Worm (Caenorhabditis elegans): ENCODE results near the gene C12D8.20.

C12D8.20 gene

ce11 chrV:10174632-10175075 lies 47.5 kb upstream of the C12D8.20 start (continued):
- TF ChIP-seq nhr-25 (tag; optimal IDR thresholded peaks at IDR 0.05; ENCODE audit: borderline replicate concordance, insufficient read depth), result no peak
- TF ChIP-seq lin-29 (GFP tag; IDR thresholded peaks at IDR 0.05), result no peak
- no peak for TF ChIP-seq F49E8.2 (tag; optimal IDR thresholded peaks at IDR 0.05; ENCODE audit: borderline replicate concordance)
- TF ChIP-seq nhr-10 (tag; optimal IDR thresholded peaks at IDR 0.05), result no peak
- TF ChIP-seq zip-2 (tag; optimal IDR thresholded peaks at IDR 0.05), result no peak
- 0 out of 2 replicates have a peak, but pooled peaks have one; percentile 31 for TF ChIP-seq arid-1 (GFP tag; conservative IDR thresholded peaks at IDR 0.05)
- TF ChIP-seq F26F4.8 (GFP tag; conservative IDR thresholded peaks at IDR 0.05), result no peak
- TF ChIP-seq ctbp-1 (GFP tag; IDR thresholded peaks at IDR 0.05), result peak; percentile 85; the same call in 1 of the 2 replicates
- no peak for TF ChIP-seq nhr-76 (tag; optimal IDR thresholded peaks at IDR 0.05)
- 0 out of 2 replicates have a peak, but pooled peaks have one; percentile 25 for TF ChIP-seq mdt-29 (GFP tag; IDR thresholded peaks at IDR 0.05)
- TF ChIP-seq pha-4 (GFP tag; IDR thresholded peaks at IDR 0.05), result no peak
- TF ChIP-seq pha-4 (tag; optimal IDR thresholded peaks at IDR 0.05), result no peak
- TF ChIP-seq nhr-6 (tag; optimal IDR thresholded peaks at IDR 0.05), result no peak
- peak; percentile 47; the same call in 1 of the 2 replicates for TF ChIP-seq lin-38 (GFP tag; IDR thresholded peaks at IDR 0.05)
- TF ChIP-seq unc-62 (GFP tag; optimal IDR thresholded peaks at IDR 0.05 in 1 of 2), result peak in 1 of 2 experiments; percentile 1
- TF ChIP-seq unc-62 (tag; optimal IDR thresholded peaks at IDR 0.05), result peak; percentile 33
- TF ChIP-seq lin-39 (tag; optimal IDR thresholded peaks at IDR 0.05), result no peak
- no peak for TF ChIP-seq php-3 (GFP tag; IDR thresholded peaks at IDR 0.05)
- TF ChIP-seq Y48G9A.11 (GFP tag; IDR thresholded peaks at IDR 0.05), result no peak
- TF ChIP-seq snpc-1.2 (GFP tag; IDR thresholded peaks at IDR 0.05), result no peak
- TF ChIP-seq nhr-48 (tag; optimal IDR thresholded peaks at IDR 0.05), result peak; percentile 25
- no peak for TF ChIP-seq jun-1 (tag; optimal IDR thresholded peaks at IDR 0.05)
- no peak for TF ChIP-seq lir-3 (tag; optimal IDR thresholded peaks at IDR 0.05)
- TF ChIP-seq hmg-1.1 (GFP tag; IDR thresholded peaks at IDR 0.05), result peak; percentile 82
- TF ChIP-seq ceh-62 (tag; optimal IDR thresholded peaks at IDR 0.05), result no peak
- TF ChIP-seq attf-4 (tag; optimal IDR thresholded peaks at IDR 0.05), result no peak
- peak; percentile 18 to 90 for TF ChIP-seq mdl-1 (tag; optimal IDR thresholded peaks at IDR 0.05)
- TF ChIP-seq madf-5 (GFP tag; IDR thresholded peaks at IDR 0.05), result no peak
- TF ChIP-seq snpc-4 (tag; optimal IDR thresholded peaks at IDR 0.05), result no peak
- TF ChIP-seq lsy-2 (tag; optimal IDR thresholded peaks at IDR 0.05), result peak; percentile 62 to 85
- TF ChIP-seq nhr-102 (tag; optimal IDR thresholded peaks at IDR 0.05), result no peak
- no peak for TF ChIP-seq daf-19 (GFP tag; conservative IDR thresholded peaks at IDR 0.05)
- peak; percentile 34 for TF ChIP-seq mes-2 (tag; optimal IDR thresholded peaks at IDR 0.05; ENCODE audit: poor library complexity, severe bottlenecking)
- TF ChIP-seq vab-7 (GFP tag; IDR thresholded peaks at IDR 0.05), result 0 out of 2 replicates have a peak, but pooled peaks have one; percentile 33
- TF ChIP-seq T20F7.1 (GFP tag; optimal IDR thresholded peaks at IDR 0.05), result no peak
- TF ChIP-seq tag-97 (GFP tag; IDR thresholded peaks at IDR 0.05), result no peak
- TF ChIP-seq daf-12 (tag; optimal IDR thresholded peaks at IDR 0.05), result no peak
- no peak for TF ChIP-seq egl-27 (tag; optimal IDR thresholded peaks at IDR 0.05)
- TF ChIP-seq nhr-111 (GFP tag; optimal IDR thresholded peaks at IDR 0.05), result no peak
- TF ChIP-seq D1046.2 (GFP tag; IDR thresholded peaks at IDR 0.05), result no peak
- peak; percentile 56 for TF ChIP-seq hlh-11 (tag; optimal IDR thresholded peaks at IDR 0.05)
- no peak for TF ChIP-seq lin-13 (GFP tag; optimal IDR thresholded peaks at IDR 0.05)
- no peak for TF ChIP-seq zip-11 (GFP tag; IDR thresholded peaks at IDR 0.05)
- TF ChIP-seq zfp-2 (tag; optimal IDR thresholded peaks at IDR 0.05), result no peak
- no peak for TF ChIP-seq fos-1 (tag; optimal IDR thresholded peaks at IDR 0.05)
- peak; percentile 100 for TF ChIP-seq aha-1 (tag)
- no peak for TF ChIP-seq ztf-11 (tag; optimal IDR thresholded peaks at IDR 0.05)
- TF ChIP-seq ama-1 (optimal IDR thresholded peaks at IDR 0.05), result no peak
- TF ChIP-seq lin-1 (GFP tag; IDR thresholded peaks at IDR 0.05), result no peak
- TF ChIP-seq hlh-30 (tag; optimal IDR thresholded peaks at IDR 0.05; ENCODE audit: insufficient read depth), result peak; percentile 73
- no peak for TF ChIP-seq nhr-28 (tag; optimal IDR thresholded peaks at IDR 0.05)
- no peak for TF ChIP-seq zfp-3 (GFP tag; conservative IDR thresholded peaks at IDR 0.05)
